Worm (Caenorhabditis elegans): ENCODE measurements around the gene C35D10.3.

Gene C35D10.3

DNA sequence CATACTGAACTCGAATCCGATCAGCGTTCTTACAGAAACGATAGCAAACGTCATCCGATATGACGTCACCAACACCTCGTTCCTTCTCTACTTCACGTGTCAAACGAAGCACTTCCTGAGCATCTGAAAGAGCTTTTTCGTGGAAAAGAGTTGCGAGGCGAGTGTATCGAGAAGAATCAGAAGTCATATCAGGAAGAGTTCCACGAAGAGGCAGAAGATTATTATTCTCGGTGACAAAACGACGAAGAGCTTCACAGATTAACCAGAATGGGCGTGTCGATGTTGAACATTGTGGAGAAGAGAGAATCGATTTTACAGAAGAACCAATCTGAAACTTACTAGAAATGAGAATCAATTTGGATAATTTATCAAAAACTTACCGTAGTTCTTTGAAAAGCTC, 50.2 kb downstream of the C35D10.3 start:
- no peak for TF ChIP-seq C08G9.2 (tag; optimal IDR thresholded peaks at IDR 0.05)
- no peak for TF ChIP-seq nhr-232 (tag; optimal IDR thresholded peaks at IDR 0.05)
- no peak for TF ChIP-seq gmeb-2 (tag; optimal IDR thresholded peaks at IDR 0.05)
- no peak for TF ChIP-seq lim-6 (tag; optimal IDR thresholded peaks at IDR 0.05)
- no peak for TF ChIP-seq ceh-14 (tag; optimal IDR thresholded peaks at IDR 0.05)
- no peak for TF ChIP-seq K09A11.1 (tag; optimal IDR thresholded peaks at IDR 0.05; ENCODE audit: insufficient read depth)
- TF ChIP-seq fkh-6 (tag; optimal IDR thresholded peaks at IDR 0.05) = no peak
- no peak for TF ChIP-seq ref-2 (tag; optimal IDR thresholded peaks at IDR 0.05)
